Worm (Caenorhabditis elegans): ENCODE measurements around the gene str-111.

Gene str-111

DNA sequence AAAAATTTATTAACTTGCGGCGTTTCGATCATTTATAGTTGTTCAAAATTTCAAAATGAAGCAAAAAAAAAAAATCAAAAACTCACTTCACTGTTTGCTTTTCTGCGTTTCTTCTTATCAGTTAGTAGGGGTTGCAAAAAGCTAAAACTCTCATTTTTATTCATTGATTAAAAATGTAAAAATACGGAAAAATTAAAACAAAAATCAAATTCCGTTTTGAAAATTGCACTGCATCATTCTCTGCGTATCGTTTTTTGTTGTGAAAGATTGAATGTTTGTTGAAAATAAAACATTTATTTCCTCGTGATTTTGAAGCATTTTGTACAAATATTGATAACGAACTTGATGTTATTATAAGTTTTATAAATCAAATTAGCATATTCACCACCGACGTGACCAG is 39.8 kb downstream of the str-111 start:
- no peak for TF ChIP-seq tbx-8 (GFP tag; optimal IDR thresholded peaks at IDR 0.05)
- no peak for TF ChIP-seq nhr-2 (tag; optimal IDR thresholded peaks at IDR 0.05)
- no peak for TF ChIP-seq pha-4 (tag; optimal IDR thresholded peaks at IDR 0.05)
- no peak for TF ChIP-seq flh-1 (GFP tag; optimal IDR thresholded peaks at IDR 0.05)
- no peak for TF ChIP-seq nhr-12 (tag; optimal IDR thresholded peaks at IDR 0.05)
- TF ChIP-seq blmp-1 (tag; optimal IDR thresholded peaks at IDR 0.05), result no peak
- TF ChIP-seq lin-32 (GFP tag; optimal IDR thresholded peaks at IDR 0.05), result no peak
- TF ChIP-seq elt-3 (tag; optimal IDR thresholded peaks at IDR 0.05), result no peak
- no peak for TF ChIP-seq nhr-76 (tag; optimal IDR thresholded peaks at IDR 0.05)

DNA sequence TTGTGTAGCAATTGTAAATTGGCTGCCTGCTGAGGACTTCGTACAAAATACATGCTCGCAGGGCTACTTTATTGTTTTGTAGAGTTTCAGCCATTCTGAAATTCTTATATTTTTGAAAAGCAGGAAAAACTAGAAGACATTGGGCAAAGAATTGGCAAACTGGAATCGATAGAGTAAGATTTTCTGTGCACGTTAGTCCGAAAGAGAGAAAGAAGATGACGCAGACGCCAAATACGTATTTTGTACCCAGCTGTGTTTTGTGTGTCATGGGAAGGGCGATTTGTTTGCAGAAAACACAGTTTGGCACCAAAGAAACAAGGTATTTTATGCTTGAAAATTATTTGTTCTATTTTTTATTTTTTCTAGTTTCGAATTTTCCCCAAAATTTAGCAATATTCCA is 41.5 kb downstream of the str-111 start, which contains the start of gene fbxa-143:
fbxa-143 (minus strand) TSS at position 101 of the 400 bp plus-strand sequence.
- TF ChIP-seq ztf-11 (tag; optimal IDR thresholded peaks at IDR 0.05) (no peak), elt-1 (tag; optimal IDR thresholded peaks at IDR 0.05; ENCODE audit: borderline replicate concordance, insufficient read depth) (no peak), nhr-2 (tag; optimal IDR thresholded peaks at IDR 0.05) (no peak), snpc-4 (tag; optimal IDR thresholded peaks at IDR 0.05) (no peak), sptf-1 (tag; optimal IDR thresholded peaks at IDR 0.05) (no peak), nhr-12 (tag; optimal IDR thresholded peaks at IDR 0.05) (no peak), ceh-39 (tag; optimal IDR thresholded peaks at IDR 0.05) (no peak)

DNA sequence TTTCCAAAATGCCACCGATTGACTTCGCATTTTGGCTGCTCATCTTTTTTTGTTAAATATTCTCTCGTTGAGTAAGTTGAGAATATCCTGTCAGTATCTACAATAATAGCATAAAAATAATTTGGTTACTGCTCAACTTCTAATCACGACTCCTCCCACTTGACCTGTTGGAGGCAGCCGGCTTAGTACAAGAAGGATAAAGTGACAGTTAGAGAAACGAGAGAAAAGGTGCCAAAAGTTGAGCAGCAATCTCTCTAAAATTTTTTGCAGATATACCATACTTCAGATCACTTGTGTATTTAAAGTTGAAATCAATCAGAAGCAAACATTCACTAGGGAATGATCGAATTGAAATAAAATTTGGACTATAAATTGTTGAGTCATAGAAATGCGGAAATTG is 44.2 kb downstream of the str-111 start, which contains the start of gene nhr-111:
nhr-111 (minus strand) TSS at position 101 of the 400 bp plus-strand sequence.
- TF ChIP-seq ceh-83 (GFP tag; optimal IDR thresholded peaks at IDR 0.05), result no peak

DNA sequence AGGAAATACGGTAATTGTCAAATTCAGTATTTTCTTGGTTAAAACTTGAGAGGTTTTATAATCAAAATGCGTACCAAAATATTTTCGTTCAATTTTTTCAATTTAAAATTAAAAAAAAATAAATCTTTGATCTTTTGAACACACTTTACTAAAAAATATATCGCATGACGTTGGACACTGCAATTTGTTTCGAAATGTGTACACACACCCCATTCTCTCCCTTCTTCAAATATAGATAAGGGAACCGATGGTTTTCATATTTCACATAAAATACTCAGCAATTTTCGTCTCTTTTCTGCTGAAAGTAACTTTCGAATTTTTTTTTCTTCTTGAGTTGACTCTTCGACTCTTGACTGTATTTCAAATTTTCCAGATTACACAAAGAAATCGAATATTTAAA is 47.5 kb downstream of the str-111 start:
- no peak for TF ChIP-seq M03D4.4 (tag; optimal IDR thresholded peaks at IDR 0.05)

DNA sequence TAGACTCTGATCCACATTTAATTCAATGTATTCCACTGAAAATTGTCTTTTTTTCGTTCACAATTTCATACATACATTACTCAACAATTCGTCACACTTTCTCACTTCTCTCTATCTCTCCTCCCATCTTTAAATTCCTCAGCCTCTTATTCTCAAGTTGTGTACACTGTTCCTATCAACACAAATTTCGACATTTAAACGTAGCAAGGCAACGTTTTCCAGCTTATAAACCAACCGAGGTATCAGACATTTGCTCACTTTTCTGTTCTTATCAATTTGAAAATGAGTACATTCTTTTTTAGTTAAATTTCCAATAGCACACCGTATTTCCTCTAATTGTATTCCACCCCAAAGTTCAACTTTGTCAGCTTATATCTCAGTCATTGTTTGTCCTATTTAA is 48.0 kb downstream of the str-111 start, which contains the start of gene skr-3:
skr-3 (plus strand) TSS at position 163 of the 400 bp plus-strand sequence.
- TF ChIP-seq lin-32 (GFP tag; optimal IDR thresholded peaks at IDR 0.05) (no peak), mep-1 (tag; optimal IDR thresholded peaks at IDR 0.05) (no peak), elt-1 (tag; optimal IDR thresholded peaks at IDR 0.05; ENCODE audit: borderline replicate concordance, insufficient read depth) (no peak), lsy-2 (tag; optimal IDR thresholded peaks at IDR 0.05) (no peak)

DNA sequence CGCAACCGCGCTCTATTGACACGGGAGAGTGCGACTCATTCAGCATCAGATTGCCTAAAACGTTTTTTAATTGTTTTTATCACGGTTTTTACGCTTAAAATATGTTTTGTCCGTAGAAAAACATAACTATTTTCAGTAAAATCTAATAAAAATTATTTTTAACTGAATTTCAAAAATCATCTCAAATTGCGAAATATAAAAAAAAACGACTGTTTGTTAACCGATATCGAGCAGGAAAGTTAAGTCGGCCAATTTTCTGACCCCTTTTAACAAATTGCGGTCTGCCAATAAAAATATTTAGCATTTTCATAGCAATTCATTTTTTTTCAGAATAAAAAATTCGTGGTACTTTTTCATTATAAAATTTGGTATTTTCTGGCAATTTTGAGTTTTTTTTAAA is 48.4 kb downstream of the str-111 start:
- TF ChIP-seq unc-39 (tag; optimal IDR thresholded peaks at IDR 0.05) (no peak), elt-3 (tag; optimal IDR thresholded peaks at IDR 0.05) (no peak), blmp-1 (tag; optimal IDR thresholded peaks at IDR 0.05) (no peak), nhr-237 (tag; optimal IDR thresholded peaks at IDR 0.05) (no peak), unc-62 (GFP tag; optimal IDR thresholded peaks at IDR 0.05) (no peak), lin-32 (GFP tag; optimal IDR thresholded peaks at IDR 0.05) (no peak), ham-2 (GFP tag; optimal IDR thresholded peaks at IDR 0.05) (no peak), ceh-83 (GFP tag; optimal IDR thresholded peaks at IDR 0.05) (no peak), unc-120 (tag; optimal IDR thresholded peaks at IDR 0.05; ENCODE audit: poor library complexity, severe bottlenecking) (no peak), nhr-28 (tag; optimal IDR thresholded peaks at IDR 0.05) (no peak), cnd-1 (tag; optimal IDR thresholded peaks at IDR 0.05) (no peak), mls-2 (tag; optimal IDR thresholded peaks at IDR 0.05) (no peak), mab-5 (tag; optimal IDR thresholded peaks at IDR 0.05) (no peak), pha-4 (tag; optimal IDR thresholded peaks at IDR 0.05) (no peak), nhr-12 (tag; optimal IDR thresholded peaks at IDR 0.05) (no peak)

DNA sequence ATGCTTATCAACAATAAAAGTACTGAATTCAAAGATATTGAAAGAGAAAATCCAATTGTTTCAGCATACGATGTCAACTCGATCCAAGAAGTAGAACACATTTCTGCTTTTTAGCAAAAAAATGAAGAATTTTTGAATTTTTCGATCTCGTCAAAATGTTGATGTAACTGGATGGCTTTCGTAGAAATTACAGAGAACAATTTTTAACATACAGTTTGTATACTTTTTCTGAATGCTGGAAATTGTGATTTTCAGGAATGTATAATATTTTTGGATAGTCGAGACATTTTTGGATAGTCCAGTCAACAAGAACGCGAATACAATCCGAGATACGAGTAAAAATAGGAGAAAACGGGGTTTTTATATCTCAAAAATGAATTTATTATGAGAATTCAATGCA is 50.3 kb downstream of the str-111 start, which contains the start of gene str-103:
str-103 (minus strand) TSS at position 101 of the 400 bp plus-strand sequence.
- TF ChIP-seq ceh-43 (GFP tag; optimal IDR thresholded peaks at IDR 0.05) (no peak), mep-1 (tag; optimal IDR thresholded peaks at IDR 0.05) (no peak), ham-2 (GFP tag; optimal IDR thresholded peaks at IDR 0.05) (no peak), hlh-1 (tag; optimal IDR thresholded peaks at IDR 0.05) (no peak), lin-13 (tag; optimal IDR thresholded peaks at IDR 0.05) (no peak), unc-120 (tag; optimal IDR thresholded peaks at IDR 0.05; ENCODE audit: poor library complexity, severe bottlenecking) (no peak), snpc-4 (tag; optimal IDR thresholded peaks at IDR 0.05) (no peak), unc-62 (GFP tag; optimal IDR thresholded peaks at IDR 0.05) (no peak), M03D4.4 (tag; optimal IDR thresholded peaks at IDR 0.05) (no peak), blmp-1 (tag; optimal IDR thresholded peaks at IDR 0.05) (no peak), elt-3 (tag; optimal IDR thresholded peaks at IDR 0.05) (no peak), elt-1 (tag; optimal IDR thresholded peaks at IDR 0.05; ENCODE audit: borderline replicate concordance, insufficient read depth) (no peak), ces-1 (GFP tag; optimal IDR thresholded peaks at IDR 0.05) (no peak), nhr-2 (tag; optimal IDR thresholded peaks at IDR 0.05) (no peak), mls-2 (tag; optimal IDR thresholded peaks at IDR 0.05) (no peak), sptf-1 (tag; optimal IDR thresholded peaks at IDR 0.05) (no peak), cnd-1 (tag; optimal IDR thresholded peaks at IDR 0.05) (no peak), tbx-8 (GFP tag; optimal IDR thresholded peaks at IDR 0.05) (no peak)

Measured in whole organism, mixed stage, embryonic.